Worm (Caenorhabditis elegans) whole organism, mixed stage, embryonic: ENCODE measurements around the gene dcs-1.

Experiments
- lin-13 ChIP-seq: fragments of 150-350 bp; optimal IDR thresholded peaks from 2 replicates; lab custom pipeline; 2014; ENCODE audit warnings: missing biosample characterization, missing genetic modification characterization
- nhr-12 ChIP-seq: fragments of 150-350 bp; optimal IDR thresholded peaks from 2 replicates; lab custom pipeline; 2014; ENCODE audit warnings: missing biosample characterization, missing genetic modification characterization
- nhr-237 ChIP-seq: fragments of 150-350 bp; optimal IDR thresholded peaks from 2 replicates; lab custom pipeline; 2014; ENCODE audit warnings: missing biosample characterization, missing genetic modification characterization
- pha-4 ChIP-seq: fragments of 150-350 bp; optimal IDR thresholded peaks from 2 replicates; lab custom pipeline; 2018; ENCODE audit warnings: missing biosample characterization, missing genetic modification reagents, missing genetic modification characterization
- unc-62 ChIP-seq: fragments of 150-350 bp; optimal IDR thresholded peaks from 2 replicates; lab custom pipeline; 2014; ENCODE audit warnings: missing biosample characterization, missing genetic modification reagents, missing genetic modification characterization
- ztf-11 ChIP-seq: fragments of 150-350 bp; optimal IDR thresholded peaks from 2 replicates; lab custom pipeline; 2014; ENCODE audit warnings: missing biosample characterization, missing genetic modification characterization

DNA sequence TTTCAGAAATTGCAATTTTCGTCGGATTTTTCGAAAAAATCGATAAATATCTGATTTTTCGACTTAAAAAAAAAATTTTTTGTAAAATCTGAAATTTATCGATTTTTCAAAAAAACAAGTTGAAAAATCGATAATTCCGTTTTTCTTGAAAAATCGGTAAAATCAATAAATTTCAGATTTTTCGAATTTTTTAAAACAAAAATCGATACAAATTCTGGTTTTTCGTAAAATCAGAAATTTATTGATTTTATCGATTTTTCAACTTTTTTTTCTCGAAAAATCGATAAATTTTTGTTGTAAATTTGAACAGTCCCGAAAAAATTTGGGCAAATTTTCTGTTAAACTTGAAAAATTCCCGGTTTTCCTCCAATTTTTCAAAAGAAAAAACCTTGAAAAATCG, 13.9 kb upstream of the dcs-1 start:
- TF ChIP-seq ztf-11 (tag; lab: Kevin White, UChicago) (no peak), nhr-237 (tag; lab: Kevin White, UChicago) (no peak), lin-13 (no peak), nhr-12 (tag; lab: Kevin White, UChicago) (no peak), pha-4 (tag; lab: Kevin White, UChicago) (no peak), unc-62 (no peak)
